Fruit fly (Drosophila melanogaster): ENCODE data around the gene spn-D.

spn-D gene

dm6 chr3R:27135692-27136641 is 29.5 kb upstream of the spn-D start (continued):
- TF ChIP-seq CG31365 (tag; optimal IDR thresholded peaks at IDR 0.05) (peak; percentile 21), CG18599 (GFP tag; optimal IDR thresholded peaks at IDR 0.05) (peak; percentile 59), Scr (GFP tag; IDR thresholded peaks at IDR 0.05; ENCODE audit: partially characterized antibody) (no peak), fru (optimal IDR thresholded peaks at IDR 0.05) (no peak), CG15479 (GFP tag; optimal IDR thresholded peaks at IDR 0.05) (peak; percentile 60), insv (GFP tag; optimal IDR thresholded peaks at IDR 0.05) (peak in 1 of 2 experiments; percentile 2), trh (GFP tag; optimal IDR thresholded peaks at IDR 0.05) (peak; percentile 48), CG34376 (GFP tag; optimal IDR thresholded peaks at IDR 0.05) (no peak), Dp (GFP tag; optimal IDR thresholded peaks at IDR 0.05) (no peak), CG13624 (GFP tag; optimal IDR thresholded peaks at IDR 0.05) (peak; percentile 30), CG8089 (GFP tag; optimal IDR thresholded peaks at IDR 0.05) (peak; percentile 77), org-1 (GFP tag; optimal IDR thresholded peaks at IDR 0.05) (peak; percentile 77), fd96Cb (tag; optimal IDR thresholded peaks at IDR 0.05) (peak; percentile 52), CG4820 (GFP tag; optimal IDR thresholded peaks at IDR 0.05) (peak; percentile 36), kni (GFP tag; optimal IDR thresholded peaks at IDR 0.05) (peak; percentile 66), Dll (GFP tag; IDR thresholded peaks at IDR 0.05; ENCODE audit: partially characterized antibody) (no peak), ap (GFP tag; IDR thresholded peaks at IDR 0.05) (no peak), CG10543 (GFP tag; optimal IDR thresholded peaks at IDR 0.05) (peak; percentile 33), CG11723 (GFP tag; optimal IDR thresholded peaks at IDR 0.05) (peak; percentile 49), scrt (GFP tag; optimal IDR thresholded peaks at IDR 0.05) (peak; percentile 24), Hr39 (optimal IDR thresholded peaks at IDR 0.05) (no peak), row (GFP tag; IDR thresholded peaks at IDR 0.05) (peak; percentile 36; the same call in 1 of the 3 replicates), Xrp1 (GFP tag; IDR thresholded peaks at IDR 0.05) (peak; percentile 88), btn (GFP tag; optimal IDR thresholded peaks at IDR 0.05) (peak; percentile 56), Dref (GFP tag; IDR thresholded peaks at IDR 0.05) (no peak), CG4404 (GFP tag; IDR thresholded peaks at IDR 0.05) (no peak), CG4360 (GFP tag; IDR thresholded peaks at IDR 0.05) (peak; percentile 60), H2.0 (GFP tag; IDR thresholded peaks at IDR 0.05) (no peak), bab2 (GFP tag; optimal IDR thresholded peaks at IDR 0.05) (peak; percentile 70), CG7839 (tag; optimal IDR thresholded peaks at IDR 0.05) (peak; percentile 56), Gsc (GFP tag; IDR thresholded peaks at IDR 0.05) (no peak), prd (optimal IDR thresholded peaks at IDR 0.05) (no peak), prd (GFP tag; IDR thresholded peaks at IDR 0.05) (peak; percentile 60), lola (GFP tag; optimal IDR thresholded peaks at IDR 0.05) (peak in 1 of 3 experiments; percentile 72), Rx (GFP tag; IDR thresholded peaks at IDR 0.05) (no peak), nmo (GFP tag; optimal IDR thresholded peaks at IDR 0.05) (peak; percentile 27), h (optimal IDR thresholded peaks at IDR 0.05) (no peak), CG8281 (tag; optimal IDR thresholded peaks at IDR 0.05) (peak; percentile 67), disco-r (GFP tag; optimal IDR thresholded peaks at IDR 0.05) (peak; percentile 9), ci (GFP tag; IDR thresholded peaks at IDR 0.05) (peak; percentile 85), CG16863 (GFP tag; optimal IDR thresholded peaks at IDR 0.05) (peak; percentile 77), CoRest (tag; optimal IDR thresholded peaks at IDR 0.05) (peak; percentile 57), zen (tag; optimal IDR thresholded peaks at IDR 0.05) (peak; percentile 75), CG34422 (GFP tag; IDR thresholded peaks at IDR 0.05) (0 out of 3 replicates have a peak, but pooled peaks have one; percentile 32), Mes4 (GFP tag; optimal IDR thresholded peaks at IDR 0.05) (peak; percentile 71), tgo (GFP tag; IDR thresholded peaks at IDR 0.05) (peak; percentile 48; the same call in 1 of the 3 replicates), fd64A (GFP tag; optimal IDR thresholded peaks at IDR 0.05) (peak; percentile 77), Aef1 (GFP tag; IDR thresholded peaks at IDR 0.05) (no peak), twi (tag; optimal IDR thresholded peaks at IDR 0.05) (peak; percentile 53), chm (GFP tag; IDR thresholded peaks at IDR 0.05) (peak; percentile 86)

Measured in whole organism, embryonic.